Fruit fly (Drosophila melanogaster) whole organism, wandering third instar larva: ENCODE data around the gene CG14113.

Source experiments
- CrebA ChIP-seq: fragments of 200-800 bp; sonication (Bioruptor generic); optimal IDR thresholded peaks from 2 replicates; lab custom pipeline; 2016; ENCODE audit warnings: missing biosample characterization, mild to moderate bottlenecking, missing genetic modification characterization, borderline replicate concordance
- Dfd ChIP-seq: fragments of >200 bp; optimal IDR thresholded peaks from 2 replicates; lab custom pipeline; 2017; ENCODE audit warnings: missing biosample characterization, missing genetic modification characterization
- Dif ChIP-seq: fragments of 200-275, 200-300 bp; sonication (Bioruptor generic); optimal IDR thresholded peaks from 2 replicates; lab custom pipeline; 2018; ENCODE audit warnings: missing biosample characterization, missing genetic modification characterization; ENCODE audit not compliant: partially characterized antibody
- Hnf4 ChIP-seq: fragments of 200-800 bp; sonication (Bioruptor generic); optimal IDR thresholded peaks from 2 replicates; lab custom pipeline; 2016; ENCODE audit warnings: missing biosample characterization, mild to moderate bottlenecking, missing genetic modification characterization
- Jra ChIP-seq: sonication (Bioruptor generic); optimal IDR thresholded peaks from 2 replicates; lab custom pipeline; 2016; ENCODE audit warnings: missing biosample characterization, missing genetic modification characterization
- Mio ChIP-seq: sonication (Bioruptor generic); optimal IDR thresholded peaks from 2 replicates; lab custom pipeline; 2016; ENCODE audit warnings: missing biosample characterization, missing genetic modification characterization
- Myc ChIP-seq: fragments of >200 bp; optimal IDR thresholded peaks from 2 replicates; lab custom pipeline; 2017
- N ChIP-seq: fragments of >200 bp; optimal IDR thresholded peaks from 2 replicates; lab custom pipeline; 2018; ENCODE audit warnings: missing biosample characterization, missing external identifiers, missing genetic modification characterization
- OdsH ChIP-seq: fragments of 200-800 bp; sonication (Bioruptor generic); optimal IDR thresholded peaks from 2 replicates; lab custom pipeline; 2016; ENCODE audit warnings: missing biosample characterization, mild to moderate bottlenecking, missing genetic modification characterization
- Rel ChIP-seq, 2 experiments: fragments of 200-800 bp; sonication (Bioruptor generic) in 1 of 2; optimal IDR thresholded peaks; 2 replicates in 1 of 2; 3 replicates in 1 of 2; lab custom pipeline; 2016 to 2019; ENCODE audit warnings: mild to moderate bottlenecking in 2 of 2, missing biosample characterization in 2 of 2, missing genetic modification characterization in 2 of 2, moderate library complexity in 1 of 2
- Sp1 ChIP-seq: fragments of 200-800 bp; sonication (Bioruptor generic); optimal IDR thresholded peaks from 3 replicates; lab custom pipeline; 2019; ENCODE audit warnings: missing biosample characterization, mild to moderate bottlenecking, missing genetic modification characterization, moderate library complexity
- Vsx2 ChIP-seq: fragments of 200-300, 225-300 bp; sonication (Bioruptor generic); optimal IDR thresholded peaks from 2 replicates; lab custom pipeline; 2018; ENCODE audit warnings: missing biosample characterization, missing genetic modification characterization; ENCODE audit not compliant: partially characterized antibody
- brk ChIP-seq: fragments of 200-800 bp; sonication (Bioruptor generic); optimal IDR thresholded peaks from 2 replicates; lab custom pipeline; 2016; ENCODE audit warnings: missing biosample characterization, mild to moderate bottlenecking, missing genetic modification characterization
- dl ChIP-seq, 2 experiments: fragments of 175-275, 200-275 bp in 1 of 2; fragments of 200-275 bp in 1 of 2; sonication (Bioruptor generic); optimal IDR thresholded peaks; lab custom pipeline; 2018; ENCODE audit warnings: mild to moderate bottlenecking in 2 of 2, missing biosample characterization in 2 of 2, missing genetic modification characterization in 2 of 2, moderate library complexity in 2 of 2; ENCODE audit not compliant: partially characterized antibody in 2 of 2, insufficient read depth in 1 of 2
- dmrt93B ChIP-seq: fragments of 200-800 bp; sonication (Bioruptor generic); optimal IDR thresholded peaks from 2 replicates; lab custom pipeline; 2018; ENCODE audit warnings: missing biosample characterization, mild to moderate bottlenecking, missing genetic modification characterization
- dsf ChIP-seq: sonication (Bioruptor generic); optimal IDR thresholded peaks from 2 replicates; lab custom pipeline; 2016; ENCODE audit warnings: missing biosample characterization, missing genetic modification characterization, borderline replicate concordance
- foxo ChIP-seq, 2 experiments: fragments of 200-800 bp; sonication (Bioruptor generic); optimal IDR thresholded peaks; 2 replicates in 1 of 2; 3 replicates in 1 of 2; lab custom pipeline; 2016 to 2017; ENCODE audit warnings: missing biosample characterization in 2 of 2, missing genetic modification characterization in 2 of 2
- fru ChIP-seq: fragments of 200-800 bp; sonication (Bioruptor generic); optimal IDR thresholded peaks from 3 replicates; lab custom pipeline; 2016; ENCODE audit warnings: missing biosample characterization, mild to moderate bottlenecking, missing genetic modification characterization
- h ChIP-seq: fragments of 200-800 bp; sonication (Bioruptor generic); optimal IDR thresholded peaks from 3 replicates; lab custom pipeline; 2016; ENCODE audit warnings: missing biosample characterization, mild to moderate bottlenecking, missing genetic modification characterization
- lola ChIP-seq: fragments of >200 bp; optimal IDR thresholded peaks from 2 replicates; lab custom pipeline; 2017; ENCODE audit warnings: missing biosample characterization, missing genetic modification characterization
- psq ChIP-seq: fragments of 200-800 bp; sonication (Bioruptor generic); optimal IDR thresholded peaks from 3 replicates; lab custom pipeline; 2017; ENCODE audit warnings: missing biosample characterization, mild to moderate bottlenecking, missing genetic modification characterization, moderate library complexity
- rgr ChIP-seq: fragments of 200-800 bp; sonication (Bioruptor generic); optimal IDR thresholded peaks from 3 replicates; lab custom pipeline; 2016; ENCODE audit warnings: missing biosample characterization, mild to moderate bottlenecking, missing genetic modification characterization
- sage ChIP-seq: fragments of 200-800 bp; sonication (Bioruptor generic); optimal IDR thresholded peaks from 2 replicates; lab custom pipeline; 2016; ENCODE audit warnings: missing biosample characterization, mild to moderate bottlenecking, missing genetic modification characterization
- sv ChIP-seq: fragments of 200-800 bp; sonication (Bioruptor generic); optimal IDR thresholded peaks from 3 replicates; lab custom pipeline; 2016; ENCODE audit warnings: missing biosample characterization, missing genetic modification characterization
- tai ChIP-seq: sonication (Bioruptor generic); optimal IDR thresholded peaks from 2 replicates; lab custom pipeline; 2016; ENCODE audit warnings: missing biosample characterization, missing genetic modification characterization
- usp ChIP-seq: fragments of >200 bp; optimal IDR thresholded peaks from 2 replicates; lab custom pipeline; 2017; ENCODE audit warnings: missing biosample characterization, missing genetic modification characterization
- woc ChIP-seq: sonication (Bioruptor generic); optimal IDR thresholded peaks from 2 replicates; lab custom pipeline; 2016; ENCODE audit warnings: missing biosample characterization, mild to moderate bottlenecking, missing genetic modification characterization

Gene CG14113

DNA sequence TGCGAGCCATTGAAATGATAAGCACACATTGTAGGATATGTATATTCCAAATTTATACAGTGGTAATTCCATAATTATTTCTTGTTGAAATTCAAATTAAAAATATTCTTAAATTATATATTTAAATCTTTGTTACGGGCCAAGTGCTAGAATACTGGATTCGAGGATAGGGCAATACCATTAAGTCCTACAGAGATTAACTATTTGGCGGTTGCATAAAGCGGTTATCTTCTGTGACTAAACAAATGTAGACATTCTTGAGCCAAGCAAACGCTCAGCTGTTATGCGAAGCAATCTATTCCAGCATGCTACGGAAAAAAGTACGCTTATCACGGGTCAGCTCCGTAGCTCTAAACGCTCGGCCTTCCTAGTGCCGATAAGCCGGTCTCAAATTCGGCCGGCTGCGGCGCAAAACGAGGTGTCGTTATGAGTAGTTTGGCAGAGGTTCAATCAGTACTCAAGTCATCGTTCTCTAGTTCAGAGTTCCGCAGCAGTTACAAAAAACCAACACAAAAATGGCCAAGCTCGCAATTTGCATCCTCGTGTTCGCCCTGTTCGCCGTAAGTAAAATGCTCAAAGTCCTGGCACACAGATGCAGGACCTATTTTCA, 27.3 kb downstream of the CG14113 start, which contains the start of gene Nplp2:
Gene Nplp2, plus strand, starts transcription at position 293 of the 610 bp plus-strand sequence.
- TF ChIP-seq Sp1 (GFP tag; lab: Kevin White, UChicago) = no peak
- TF ChIP-seq Mio = no peak
- no peak for TF ChIP-seq woc (GFP tag; lab: Kevin White, UChicago)
- no peak for TF ChIP-seq fru (GFP tag; lab: Kevin White, UChicago)
- no peak for TF ChIP-seq CrebA
- no peak for TF ChIP-seq brk (GFP tag; lab: Kevin White, UChicago)
- peak in 1 of 2 experiments; percentile 17 for TF ChIP-seq foxo (GFP tag; optimal IDR thresholded peaks at IDR 0.05; lab: Kevin White, UChicago)
- TF ChIP-seq usp (GFP tag; lab: Kevin White, UChicago) = no peak
- no peak for TF ChIP-seq Jra (GFP tag; lab: Kevin White, UChicago)
- TF ChIP-seq psq (GFP tag; lab: Kevin White, UChicago) = no peak
- TF ChIP-seq h (GFP tag; lab: Kevin White, UChicago) = peak; percentile 6
- TF ChIP-seq N = no peak

dm6 chr3L:13377657-13378056, 48.7 kb downstream of the CG14113 start, which contains the start of gene CG14111:
Gene CG14111 (plus strand): TSS chr3L:13377957.
- TF ChIP-seq dl (GFP tag; optimal IDR thresholded peaks at IDR 0.05; lab: Kevin White, UChicago; ENCODE audit: insufficient read depth in 1 of 2, partially characterized antibody in 2 of 2) = no peak
- no peak for TF ChIP-seq usp (GFP tag; lab: Kevin White, UChicago)
- no peak for TF ChIP-seq rgr
- no peak for TF ChIP-seq OdsH (GFP tag; lab: Kevin White, UChicago)
- no peak for TF ChIP-seq lola (GFP tag; lab: Kevin White, UChicago)
- TF ChIP-seq Vsx2 (GFP tag; lab: Kevin White, UChicago) = no peak
- no peak for TF ChIP-seq sage
- TF ChIP-seq dmrt93B = no peak
- TF ChIP-seq Hnf4 (GFP tag; lab: Kevin White, UChicago) = no peak
- no peak for TF ChIP-seq Rel (GFP tag; optimal IDR thresholded peaks at IDR 0.05; lab: Kevin White, UChicago)
- no peak for TF ChIP-seq Rel (tag; optimal IDR thresholded peaks at IDR 0.05; lab: Kevin White, UChicago)
- no peak for TF ChIP-seq Jra (GFP tag; lab: Kevin White, UChicago)
- TF ChIP-seq Myc (lab: Kevin White, UChicago) = no peak
- no peak for TF ChIP-seq woc (GFP tag; lab: Kevin White, UChicago)

dm6 chr3L:13378202-13378601, 49.3 kb downstream of the CG14113 start, which contains the start of gene SNCF:
Gene SNCF (plus strand): TSS chr3L:13378583.
- TF ChIP-seq dsf (GFP tag; lab: Kevin White, UChicago) (no peak), Dfd (no peak), fru (GFP tag; lab: Kevin White, UChicago) (no peak), sv (GFP tag; lab: Kevin White, UChicago) (no peak), dl (GFP tag; optimal IDR thresholded peaks at IDR 0.05; lab: Kevin White, UChicago; ENCODE audit: insufficient read depth in 1 of 2, partially characterized antibody in 2 of 2) (no peak), tai (no peak), rgr (no peak), Dif (GFP tag; lab: Kevin White, UChicago) (no peak), dmrt93B (no peak)
- TF ChIP-seq, all 38 proteins: peak for 0
